Worm (Caenorhabditis elegans) whole organism, L3 larva: ENCODE results near the gene B0336.12.

Source experiments
- aly-2 ChIP-seq: fragments of 150-350 bp; optimal IDR thresholded peaks from 2 replicates; lab custom pipeline; 2014; ENCODE audit warnings: missing biosample characterization, missing genetic modification characterization
- ceh-82 ChIP-seq: fragments of 150-350 bp; optimal IDR thresholded peaks from 2 replicates; lab custom pipeline; 2014; ENCODE audit warnings: missing biosample characterization, missing genetic modification characterization
- egl-27 ChIP-seq: sonication (generic microtip); optimal IDR thresholded peaks from 4 replicates; lab custom pipeline; 2017; ENCODE audit warnings: missing biosample characterization, missing genetic modification reagents, missing genetic modification characterization
- elt-1 ChIP-seq: fragments of 150-350 bp; optimal IDR thresholded peaks from 2 replicates; lab custom pipeline; 2014; ENCODE audit warnings: missing biosample characterization, missing genetic modification characterization
- elt-3 ChIP-seq, 3 experiments: fragments of 150-350 bp in 1 of 3; sonication (generic microtip) in 2 of 3; optimal IDR thresholded peaks; 2 replicates in 2 of 3; 4 replicates in 1 of 3; lab custom pipeline; 2014 to 2017; ENCODE audit warnings: missing biosample characterization in 3 of 3, missing genetic modification characterization in 3 of 3
- nhr-43 ChIP-seq: sonication (generic microtip); optimal IDR thresholded peaks from 2 replicates; lab custom pipeline; 2016; ENCODE audit warnings: mild to moderate bottlenecking, missing genetic modification characterization, missing compliant biosample characterization; ENCODE audit not compliant: poor library complexity, severe bottlenecking
- nhr-77 ChIP-seq: fragments of 150-350 bp; optimal IDR thresholded peaks from 2 replicates; lab custom pipeline; 2014; ENCODE audit warnings: missing biosample characterization, missing genetic modification characterization
- ztf-11 ChIP-seq: fragments of 150-350 bp; optimal IDR thresholded peaks from 2 replicates; lab custom pipeline; 2014; ENCODE audit warnings: missing biosample characterization, missing genetic modification characterization

- TF ChIP-seq elt-3 (tag; optimal IDR thresholded peaks at IDR 0.05; lab: Kevin White, UChicago) (no peak), ztf-11 (no peak), nhr-77 (tag; lab: Kevin White, UChicago) (no peak), egl-27 (no peak), nhr-43 (tag; lab: Kevin White, UChicago) (no peak), ceh-82 (tag; lab: Kevin White, UChicago) (no peak), elt-1 (no peak), aly-2 (no peak)
These were observed 12.7 kb downstream of the B0336.12 start, which contains the start of gene B0336.7 for ce11 chrIII:5697266-5697665.
